Fruit fly (Drosophila melanogaster) whole organism, prepupa: Measurements from ENCODE around the gene abd-A.

Experiments
- Blimp-1 ChIP-seq: fragments of 200-800 bp; sonication (Bioruptor generic); optimal IDR thresholded peaks from 3 replicates; lab custom pipeline; 2017; ENCODE audit warnings: missing biosample characterization, missing genetic modification characterization, mild to moderate bottlenecking, moderate library complexity, missing genetic modification reagents
- CG10631 ChIP-seq: fragments of 200-800 bp; sonication (Bioruptor generic); optimal IDR thresholded peaks from 2 replicates; lab custom pipeline; 2016; ENCODE audit warnings: missing biosample characterization, missing genetic modification characterization
- CG10669 ChIP-seq: fragments of 200-800 bp; sonication (Bioruptor generic); optimal IDR thresholded peaks from 3 replicates; lab custom pipeline; 2018; ENCODE audit warnings: missing biosample characterization, mild to moderate bottlenecking, missing genetic modification characterization, moderate library complexity
- CG11294 ChIP-seq: fragments of 200-800 bp; sonication (Bioruptor generic); IDR thresholded peaks from 2 replicates; pipeline ENCODE4 v1.3.6; 2022; ENCODE audit warnings: missing biosample characterization, missing genetic modification characterization
- CG15336 ChIP-seq: fragments of 200-800 bp; sonication (Bioruptor generic); IDR thresholded peaks from 2 replicates; pipeline ENCODE4 v1.3.6; 2022; ENCODE audit warnings: missing biosample characterization, missing genetic modification characterization
- CG1621 ChIP-seq: fragments of 200-800 bp; sonication (Bioruptor generic); optimal IDR thresholded peaks from 3 replicates; lab custom pipeline; 2018; ENCODE audit warnings: missing biosample characterization, mild to moderate bottlenecking, missing genetic modification characterization
- CG16779 ChIP-seq: fragments of 200-800 bp; sonication (Bioruptor generic); optimal IDR thresholded peaks from 3 replicates; lab custom pipeline; 2017; ENCODE audit warnings: missing biosample characterization, mild to moderate bottlenecking, missing genetic modification characterization
- CG31627 ChIP-seq: fragments of 200-800 bp; sonication (Bioruptor generic); optimal IDR thresholded peaks from 3 replicates; lab custom pipeline; 2016; ENCODE audit warnings: missing biosample characterization, missing genetic modification characterization
- CG34406 ChIP-seq: fragments of 200-800 bp; sonication (Bioruptor generic); optimal IDR thresholded peaks from 3 replicates; lab custom pipeline; 2016; ENCODE audit warnings: missing biosample characterization, missing genetic modification characterization
- CG3919 ChIP-seq: fragments of 200-800 bp; sonication (Bioruptor generic); optimal IDR thresholded peaks from 3 replicates; lab custom pipeline; 2016; ENCODE audit warnings: missing biosample characterization, missing genetic modification characterization
- CG6163 ChIP-seq: fragments of 200-800 bp; sonication (Bioruptor generic); IDR thresholded peaks from 3 replicates; pipeline ENCODE4 v1.3.6; 2022; ENCODE audit warnings: missing biosample characterization, missing genetic modification characterization
- CG6276 ChIP-seq: fragments of 200-800 bp; sonication (Bioruptor generic); optimal IDR thresholded peaks from 2 replicates; lab custom pipeline; 2017; ENCODE audit warnings: missing biosample characterization, mild to moderate bottlenecking, missing genetic modification characterization
- CG6792 ChIP-seq: fragments of 200-800 bp; sonication (Bioruptor generic); optimal IDR thresholded peaks from 3 replicates; lab custom pipeline; 2016; ENCODE audit warnings: missing biosample characterization, missing genetic modification characterization
- CG6808 ChIP-seq: fragments of 200-800 bp; sonication (Bioruptor generic); optimal IDR thresholded peaks from 3 replicates; lab custom pipeline; 2017; ENCODE audit warnings: missing biosample characterization, missing genetic modification characterization, mild to moderate bottlenecking, moderate library complexity, missing genetic modification reagents
- CG6854 ChIP-seq: fragments of 200-800 bp; sonication (Bioruptor generic); optimal IDR thresholded peaks from 2 replicates; lab custom pipeline; 2017; ENCODE audit warnings: missing biosample characterization, mild to moderate bottlenecking, missing genetic modification characterization
- CG7368 ChIP-seq: fragments of 200-800 bp; sonication (Bioruptor generic); optimal IDR thresholded peaks from 3 replicates; lab custom pipeline; 2016; ENCODE audit warnings: missing biosample characterization, missing genetic modification characterization
- CG8119 ChIP-seq: fragments of 200-800 bp; sonication (Bioruptor generic); IDR thresholded peaks from 3 replicates; pipeline ENCODE4 v1.3.6; 2022; ENCODE audit warnings: missing biosample characterization, missing genetic modification characterization
- Eip78C ChIP-seq: fragments of 200-800 bp; sonication (Bioruptor generic); peaks from one replicate; lab custom pipeline; 2016; ENCODE audit warnings: missing biosample characterization, missing genetic modification characterization
- Eip93F ChIP-seq: fragments of 200-800 bp; sonication (Bioruptor generic); optimal IDR thresholded peaks from 2 replicates; lab custom pipeline; 2016; ENCODE audit warnings: missing biosample characterization, mild to moderate bottlenecking, missing genetic modification characterization
- Ets21C ChIP-seq: fragments of 200-800 bp; sonication (Bioruptor generic); optimal IDR thresholded peaks from 3 replicates; lab custom pipeline; 2016; ENCODE audit warnings: missing biosample characterization, missing genetic modification characterization
- Ets96B ChIP-seq: fragments of 200-800 bp; optimal IDR thresholded peaks from 2 replicates; lab custom pipeline; 2019; ENCODE audit warnings: missing biosample characterization, mild to moderate bottlenecking, missing genetic modification characterization, moderate library complexity
- Gug ChIP-seq: fragments of 200-800 bp; sonication (Bioruptor generic); IDR thresholded peaks from 2 replicates; pipeline ENCODE4 v1.3.6; 2022; ENCODE audit warnings: missing biosample characterization, missing genetic modification characterization
- Hr39 ChIP-seq: fragments of 200-800 bp; sonication (Bioruptor generic); optimal IDR thresholded peaks from 2 replicates; lab custom pipeline; 2016; ENCODE audit warnings: missing biosample characterization, missing genetic modification characterization
- Hr4 ChIP-seq: fragments of 200-800 bp; sonication (Bioruptor generic); optimal IDR thresholded peaks from 3 replicates; lab custom pipeline; 2016; ENCODE audit warnings: missing biosample characterization, missing genetic modification characterization
- Met ChIP-seq: fragments of 200-800 bp; sonication (Bioruptor generic); optimal IDR thresholded peaks from 3 replicates; lab custom pipeline; 2016; ENCODE audit warnings: missing biosample characterization, missing genetic modification characterization
- OdsH ChIP-seq: fragments of 200-800 bp; sonication (Bioruptor generic); optimal IDR thresholded peaks from 3 replicates; lab custom pipeline; 2016; ENCODE audit warnings: missing biosample characterization, missing genetic modification characterization
- Smox ChIP-seq: fragments of 200-800 bp; sonication (Bioruptor generic); optimal IDR thresholded peaks from 3 replicates; lab custom pipeline; 2016; ENCODE audit warnings: missing biosample characterization, missing genetic modification characterization
- Sox14 ChIP-seq: fragments of 200-800 bp; sonication (Bioruptor generic); optimal IDR thresholded peaks from 3 replicates; lab custom pipeline; 2016; ENCODE audit warnings: missing biosample characterization, missing genetic modification characterization
- Sox15 ChIP-seq: fragments of 200-800 bp; sonication (Bioruptor generic); optimal IDR thresholded peaks from 3 replicates; lab custom pipeline; 2016; ENCODE audit warnings: missing biosample characterization, missing genetic modification characterization
- acj6 ChIP-seq: fragments of 200-800 bp; sonication (Bioruptor generic); optimal IDR thresholded peaks from 3 replicates; lab custom pipeline; 2016; ENCODE audit warnings: missing biosample characterization, missing genetic modification characterization
- cyc ChIP-seq: fragments of 200-800 bp; sonication (Bioruptor generic); optimal IDR thresholded peaks from 3 replicates; lab custom pipeline; 2016; ENCODE audit warnings: missing biosample characterization, missing genetic modification characterization
- eg ChIP-seq: fragments of 200-800 bp; sonication (Bioruptor generic); IDR thresholded peaks from 3 replicates; pipeline ENCODE4 v1.3.6; 2022; ENCODE audit warnings: missing biosample characterization, missing genetic modification characterization
- fd85E ChIP-seq: fragments of 200-800 bp; sonication (Bioruptor generic); optimal IDR thresholded peaks from 3 replicates; lab custom pipeline; 2016; ENCODE audit warnings: missing biosample characterization, missing genetic modification characterization
- fkh ChIP-seq: fragments of 200-800 bp; sonication (Bioruptor generic); optimal IDR thresholded peaks from 3 replicates; lab custom pipeline; 2017; ENCODE audit warnings: missing biosample characterization, mild to moderate bottlenecking, missing genetic modification characterization, moderate library complexity
- net ChIP-seq: fragments of 200-800 bp; sonication (Bioruptor generic); optimal IDR thresholded peaks from 3 replicates; lab custom pipeline; 2016; ENCODE audit warnings: missing biosample characterization, missing genetic modification characterization
- spab ChIP-seq: fragments of 200-800 bp; sonication (Bioruptor generic); optimal IDR thresholded peaks from 2 replicates; lab custom pipeline; 2017; ENCODE audit warnings: missing biosample characterization, mild to moderate bottlenecking, missing genetic modification characterization, missing genetic modification reagents
- svp ChIP-seq: fragments of 200-800 bp; sonication (Bioruptor generic); peaks from one replicate; lab custom pipeline; 2016; ENCODE audit warnings: missing biosample characterization, missing genetic modification characterization

The abd-A gene

DNA sequence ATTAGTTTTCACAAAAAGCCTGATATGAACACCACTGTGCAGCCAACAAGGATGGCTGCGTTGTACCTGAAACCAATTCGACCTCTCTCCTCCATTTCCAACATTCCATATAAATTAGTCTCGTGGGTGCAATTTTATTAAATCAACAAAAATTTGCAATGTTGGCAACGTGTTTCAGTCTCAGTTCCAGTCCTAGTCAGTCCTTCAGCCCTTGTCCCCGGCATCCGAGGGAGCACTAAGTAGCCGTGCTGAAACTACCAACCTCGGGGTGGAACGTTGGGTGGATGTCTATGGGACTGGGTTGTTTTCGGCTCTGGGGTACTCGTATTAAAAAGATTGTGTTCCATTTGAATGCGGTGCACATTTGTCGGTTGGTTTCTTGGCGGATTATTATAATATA, 25.8 kb downstream of the abd-A start:
- TF ChIP-seq Gug (GFP tag; lab: Robert Waterston, UW) = no peak
- no peak for TF ChIP-seq CG31627 (GFP tag; lab: Kevin White, UChicago)
- no peak for TF ChIP-seq CG6163
- no peak for TF ChIP-seq Eip93F (GFP tag; lab: Kevin White, UChicago)
- no peak for TF ChIP-seq Eip78C
- TF ChIP-seq CG1621 = no peak
- no peak for TF ChIP-seq Hr39
- no peak for TF ChIP-seq acj6 (GFP tag; lab: Kevin White, UChicago)
- no peak for TF ChIP-seq Met (GFP tag; lab: Kevin White, UChicago)
- TF ChIP-seq eg (GFP tag; lab: Robert Waterston, UW) = no peak
- TF ChIP-seq net (GFP tag; lab: Kevin White, UChicago) = no peak
- TF ChIP-seq CG6808 (GFP tag; lab: Kevin White, UChicago) = no peak
- no peak for TF ChIP-seq OdsH
- TF ChIP-seq Sox15 (GFP tag; lab: Kevin White, UChicago) = no peak
- TF ChIP-seq CG8119 (GFP tag; lab: Robert Waterston, UW) = no peak
- no peak for TF ChIP-seq CG7368 (GFP tag; lab: Kevin White, UChicago)
- TF ChIP-seq cyc = no peak
- no peak for TF ChIP-seq fd85E (GFP tag; lab: Kevin White, UChicago)
- TF ChIP-seq, all 60 proteins: peak for 0

- TF ChIP-seq Blimp-1 (no peak), Ets21C (GFP tag; lab: Kevin White, UChicago) (no peak), Smox (no peak), CG10631 (GFP tag; lab: Kevin White, UChicago) (no peak), Sox15 (GFP tag; lab: Kevin White, UChicago) (no peak), fkh (GFP tag; lab: Kevin White, UChicago) (no peak), Hr4 (GFP tag; lab: Kevin White, UChicago) (no peak), OdsH (no peak), CG15336 (GFP tag; lab: Robert Waterston, UW) (no peak), CG6808 (GFP tag; lab: Kevin White, UChicago) (no peak), CG1621 (no peak), CG6792 (GFP tag; lab: Kevin White, UChicago) (no peak), CG16779 (tag; lab: Kevin White, UChicago) (no peak), CG11294 (GFP tag; lab: Robert Waterston, UW) (no peak), Eip93F (GFP tag; lab: Kevin White, UChicago) (no peak), Ets96B (tag; lab: Kevin White, UChicago) (no peak), net (GFP tag; lab: Kevin White, UChicago) (no peak)
- TF ChIP-seq, all 60 proteins: peak for 0
Measured at dm6 chr3R:16801413-16801812, 28.4 kb downstream of the abd-A start.

DNA sequence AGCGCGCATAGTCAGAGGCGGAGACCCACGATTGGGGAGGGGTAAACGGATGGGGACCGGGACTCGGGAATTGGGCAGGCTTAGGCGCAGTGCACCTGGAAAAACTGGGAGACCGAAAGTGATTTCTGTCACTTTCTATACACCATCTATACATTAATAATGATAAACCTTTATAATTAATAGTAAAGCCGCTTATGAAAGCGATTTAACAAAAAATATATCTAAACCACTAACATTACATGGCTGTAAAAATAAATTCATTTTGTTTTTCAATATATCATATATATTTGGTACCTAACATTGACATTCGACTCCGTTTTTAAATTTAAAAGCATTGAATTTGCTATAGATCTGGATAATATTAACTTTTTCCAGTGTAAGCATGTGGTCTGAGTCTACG, 28.9 kb downstream of the abd-A start:
- TF ChIP-seq svp (GFP tag; lab: Kevin White, UChicago) (peak; percentile 11), CG10669 (GFP tag; lab: Kevin White, UChicago) (peak; percentile 2), Sox14 (GFP tag; lab: Kevin White, UChicago) (no peak), CG3919 (GFP tag; lab: Kevin White, UChicago) (no peak), CG6808 (GFP tag; lab: Kevin White, UChicago) (peak; percentile 29), CG6276 (GFP tag; lab: Kevin White, UChicago) (no peak), CG6854 (GFP tag; lab: Kevin White, UChicago) (no peak), cyc (no peak), fd85E (GFP tag; lab: Kevin White, UChicago) (no peak), CG34406 (no peak), CG10631 (GFP tag; lab: Kevin White, UChicago) (no peak), Ets96B (tag; lab: Kevin White, UChicago) (peak; percentile 16), spab (GFP tag; lab: Kevin White, UChicago) (peak; percentile 21), Sox15 (GFP tag; lab: Kevin White, UChicago) (no peak), Gug (GFP tag; lab: Robert Waterston, UW) (no peak)
- TF ChIP-seq, all 60 proteins: peak for 5
